Fruit fly (Drosophila melanogaster) whole organism, embryonic: Measurements from ENCODE around the gene Prp16.

Experiments used
- Aef1 ChIP-seq: fragments of 200-800 bp; sonication (Bioruptor generic); IDR thresholded peaks from 3 replicates; pipeline ENCODE4 v1.3.6; 2022; ENCODE audit warnings: missing biosample characterization, missing genetic modification characterization
- Atf6 ChIP-seq: fragments of 200-800 bp; sonication (Bioruptor generic); IDR thresholded peaks from 2 replicates; pipeline ENCODE4 v1.3.6; 2022; ENCODE audit warnings: missing biosample characterization, missing genetic modification characterization
- CG1233 ChIP-seq: fragments of 200-800 bp; sonication (Bioruptor generic); optimal IDR thresholded peaks from 4 replicates; lab custom pipeline; 2018; ENCODE audit warnings: missing biosample characterization, mild to moderate bottlenecking, missing genetic modification characterization
- CG13775 ChIP-seq: fragments of 200-800 bp; sonication (Bioruptor generic); optimal IDR thresholded peaks from 3 replicates; lab custom pipeline; 2017; ENCODE audit warnings: missing biosample characterization, mild to moderate bottlenecking, missing genetic modification characterization
- CG14050 ChIP-seq: fragments of 200-800 bp; sonication (Bioruptor generic); IDR thresholded peaks from 3 replicates; pipeline ENCODE4 v1.3.6; 2022; ENCODE audit warnings: missing biosample characterization, missing genetic modification characterization
- CG15269 ChIP-seq: fragments of 200-800 bp; sonication (Bioruptor generic); optimal IDR thresholded peaks from 2 replicates; lab custom pipeline; 2018; ENCODE audit warnings: missing biosample characterization, mild to moderate bottlenecking, missing genetic modification characterization, moderate library complexity
- CG1529 ChIP-seq: fragments of 200-800 bp; sonication (Bioruptor generic); optimal IDR thresholded peaks from 3 replicates; lab custom pipeline; 2018; ENCODE audit warnings: missing biosample characterization, missing genetic modification characterization
- CG17568 ChIP-seq: fragments of 200-800 bp; sonication (Bioruptor generic); optimal IDR thresholded peaks from 2 replicates; lab custom pipeline; 2018; ENCODE audit warnings: missing biosample characterization, mild to moderate bottlenecking, missing genetic modification characterization, moderate library complexity
- CG18011 ChIP-seq: fragments of 200-800 bp; sonication (Bioruptor generic); optimal IDR thresholded peaks from 2 replicates; lab custom pipeline; 2017; ENCODE audit warnings: missing biosample characterization, missing genetic modification characterization, mild to moderate bottlenecking, moderate library complexity, missing genotype
- CG2678 ChIP-seq: fragments of 200-800 bp; sonication (Bioruptor generic); optimal IDR thresholded peaks from 3 replicates; lab custom pipeline; 2019; ENCODE audit warnings: missing biosample characterization, mild to moderate bottlenecking, missing genetic modification characterization, moderate library complexity
- CG31224 ChIP-seq: fragments of 200-800 bp; sonication (Bioruptor generic); IDR thresholded peaks from 2 replicates; pipeline ENCODE4 v1.3.6; 2022; ENCODE audit warnings: missing biosample characterization, missing genetic modification characterization
- CG33213 ChIP-seq: fragments of 200-800 bp; sonication (Bioruptor generic); optimal IDR thresholded peaks from 3 replicates; lab custom pipeline; 2016; ENCODE audit warnings: missing biosample characterization, missing genetic modification characterization
- CG3995 ChIP-seq: fragments of 200-800 bp; sonication (Bioruptor generic); optimal IDR thresholded peaks from 3 replicates; lab custom pipeline; 2016; ENCODE audit warnings: missing biosample characterization, missing genetic modification characterization
- CG43689 ChIP-seq: fragments of 200-800 bp; sonication (Bioruptor generic); IDR thresholded peaks from 2 replicates; pipeline ENCODE4 v1.3.6; 2022; ENCODE audit warnings: missing biosample characterization, missing genetic modification characterization
- CG4820 ChIP-seq: fragments of 200-800 bp; sonication (Bioruptor generic); optimal IDR thresholded peaks from 3 replicates; lab custom pipeline; 2016; ENCODE audit warnings: missing biosample characterization, missing genetic modification characterization
- CG6765 ChIP-seq: fragments of 200-800 bp; sonication (Bioruptor generic); optimal IDR thresholded peaks from 3 replicates; lab custom pipeline; 2017; ENCODE audit warnings: missing biosample characterization, mild to moderate bottlenecking, missing genetic modification characterization
- CG6791 ChIP-seq: fragments of 200-800 bp; sonication (Bioruptor generic); IDR thresholded peaks from 3 replicates; pipeline ENCODE4 v1.3.6; 2022; ENCODE audit warnings: missing biosample characterization, missing genetic modification characterization; ENCODE audit not compliant: partially characterized antibody
- CG7556 ChIP-seq: fragments of 200-800 bp; sonication (Bioruptor generic); optimal IDR thresholded peaks from 2 replicates; lab custom pipeline; 2017; ENCODE audit warnings: missing biosample characterization, mild to moderate bottlenecking, missing genetic modification characterization
- CG9727 ChIP-seq: fragments of 200-800 bp; sonication (Bioruptor generic); optimal IDR thresholded peaks from 3 replicates; lab custom pipeline; 2017; ENCODE audit warnings: missing biosample characterization, mild to moderate bottlenecking, missing genetic modification characterization
- CG9932 ChIP-seq: fragments of 200-800 bp; sonication (Bioruptor generic); IDR thresholded peaks from 2 replicates; pipeline ENCODE4 v1.3.6; 2022; ENCODE audit warnings: missing biosample characterization, missing genetic modification characterization
- Dfd ChIP-seq, 2 experiments: fragments of >200 bp; optimal IDR thresholded peaks; 2 replicates each; lab custom pipeline; 2017; ENCODE audit warnings: missing biosample characterization in 2 of 2, missing genetic modification characterization in 2 of 2
- Hmr ChIP-seq: fragments of 200-800 bp; sonication (Bioruptor generic); optimal IDR thresholded peaks from 3 replicates; lab custom pipeline; 2017; ENCODE audit warnings: mild to moderate bottlenecking, missing biosample characterization, missing genetic modification reagents, missing genetic modification characterization
- MESR4 ChIP-seq: fragments of 200-800 bp; sonication (Bioruptor generic); optimal IDR thresholded peaks from 2 replicates; lab custom pipeline; 2018; ENCODE audit warnings: missing biosample characterization, mild to moderate bottlenecking, missing genetic modification characterization, moderate library complexity
- MTF-1 ChIP-seq: fragments of 200-800 bp; sonication (Bioruptor generic); optimal IDR thresholded peaks from 2 replicates; lab custom pipeline; 2018; ENCODE audit warnings: missing biosample characterization, mild to moderate bottlenecking, missing genetic modification characterization, borderline replicate concordance
- Myb ChIP-seq: fragments of 200-800 bp; sonication (Bioruptor generic); optimal IDR thresholded peaks from 2 replicates; lab custom pipeline; 2016; ENCODE audit warnings: missing biosample characterization, missing genetic modification characterization
- Oli ChIP-seq: fragments of 200-800 bp; sonication (Bioruptor generic); optimal IDR thresholded peaks from 2 replicates; lab custom pipeline; 2018; ENCODE audit warnings: missing biosample characterization, mild to moderate bottlenecking, missing genetic modification characterization, moderate library complexity
- Pdp1 ChIP-seq, 2 experiments: fragments of 200-800 bp; sonication (Bioruptor generic); optimal IDR thresholded peaks; 3 replicates each; lab custom pipeline; 2016; ENCODE audit warnings: missing biosample characterization in 2 of 2, missing genetic modification characterization in 2 of 2, mild to moderate bottlenecking in 1 of 2, moderate library complexity in 1 of 2
- Sin3A ChIP-seq: fragments of >200 bp; optimal IDR thresholded peaks from 2 replicates; lab custom pipeline; 2018
- Usf ChIP-seq: fragments of 200-800 bp; sonication (Bioruptor generic); optimal IDR thresholded peaks from 2 replicates; lab custom pipeline; 2017; ENCODE audit warnings: missing genotype, missing biosample characterization, missing genetic modification characterization
- Xrp1 ChIP-seq: fragments of 200-800 bp; sonication (Bioruptor generic); IDR thresholded peaks from 2 replicates; pipeline ENCODE4 v1.3.6; 2022; ENCODE audit warnings: missing biosample characterization, missing genetic modification characterization
- ac ChIP-seq: fragments of 200-800 bp; sonication (Bioruptor generic); optimal IDR thresholded peaks from 3 replicates; lab custom pipeline; 2017; ENCODE audit warnings: missing biosample characterization, mild to moderate bottlenecking, missing genetic modification characterization
- bsh ChIP-seq, 2 experiments: fragments of 200-800 bp; sonication (Bioruptor generic); optimal IDR thresholded peaks; 2 replicates each; lab custom pipeline; 2017 to 2018; ENCODE audit warnings: mild to moderate bottlenecking in 2 of 2, missing biosample characterization in 2 of 2, missing genetic modification characterization in 2 of 2, moderate library complexity in 1 of 2
- cad ChIP-seq: fragments of >200 bp; optimal IDR thresholded peaks from 2 replicates; lab custom pipeline; 2017; ENCODE audit warnings: missing biosample characterization, missing genetic modification characterization
- chn ChIP-seq: fragments of 200-800 bp; sonication (Bioruptor generic); optimal IDR thresholded peaks from 2 replicates; lab custom pipeline; 2016; ENCODE audit warnings: missing biosample characterization, missing genetic modification characterization
- da ChIP-seq: fragments of 200-800 bp; sonication (Bioruptor generic); optimal IDR thresholded peaks from 2 replicates; lab custom pipeline; 2016; ENCODE audit warnings: missing biosample characterization, missing genetic modification characterization
- en ChIP-seq: fragments of 200-800 bp; sonication (Bioruptor generic); optimal IDR thresholded peaks from 2 replicates; lab custom pipeline; 2016; ENCODE audit warnings: missing biosample characterization, missing genetic modification characterization
- fd102C ChIP-seq: fragments of 200-800 bp; sonication (Bioruptor generic); optimal IDR thresholded peaks from 2 replicates; lab custom pipeline; 2018; ENCODE audit warnings: missing biosample characterization, mild to moderate bottlenecking, missing genetic modification characterization, moderate library complexity
- jing ChIP-seq: fragments of 200-800 bp; sonication (Bioruptor generic); optimal IDR thresholded peaks from 2 replicates; lab custom pipeline; 2018; ENCODE audit warnings: missing biosample characterization, mild to moderate bottlenecking, missing genetic modification characterization
- kah ChIP-seq: fragments of 200-800 bp; sonication (Bioruptor generic); optimal IDR thresholded peaks from 2 replicates; lab custom pipeline; 2018; ENCODE audit warnings: missing biosample characterization, mild to moderate bottlenecking, missing genetic modification characterization
- lilli ChIP-seq: fragments of 200-800 bp; sonication (Bioruptor generic); optimal IDR thresholded peaks from 3 replicates; lab custom pipeline; 2016; ENCODE audit warnings: missing biosample characterization, missing genetic modification characterization
- pnt ChIP-seq: fragments of 200-800 bp; sonication (Bioruptor generic); optimal IDR thresholded peaks from 3 replicates; lab custom pipeline; 2016; ENCODE audit warnings: missing biosample characterization, missing genetic modification characterization
- shn ChIP-seq: fragments of 200-800 bp; sonication (Bioruptor generic); optimal IDR thresholded peaks from 3 replicates; lab custom pipeline; 2016; ENCODE audit warnings: missing biosample characterization, missing genetic modification characterization
- sna ChIP-seq: fragments of 200-800 bp; sonication (Bioruptor generic); IDR thresholded peaks from 2 replicates; pipeline ENCODE4 v1.3.6; 2022; ENCODE audit warnings: missing biosample characterization, missing genetic modification characterization; ENCODE audit not compliant: partially characterized antibody
- sob ChIP-seq: fragments of 200-800 bp; sonication (Bioruptor generic); IDR thresholded peaks from 2 replicates; pipeline ENCODE4 v1.3.6; 2022; ENCODE audit warnings: missing biosample characterization, missing genetic modification characterization
- sr ChIP-seq: fragments of 200-800 bp; sonication (Bioruptor generic); IDR thresholded peaks from 3 replicates; pipeline ENCODE4 v1.3.6; 2022; ENCODE audit warnings: missing biosample characterization, missing genetic modification characterization
- tgo ChIP-seq: fragments of 200-800 bp; sonication (Bioruptor generic); IDR thresholded peaks from 3 replicates; pipeline ENCODE4 v1.3.6; 2022; ENCODE audit warnings: missing biosample characterization, missing genetic modification characterization
- tup ChIP-seq: fragments of 200-800 bp; sonication (Bioruptor generic); optimal IDR thresholded peaks from 2 replicates; lab custom pipeline; 2016; ENCODE audit warnings: missing biosample characterization, mild to moderate bottlenecking, missing genetic modification characterization, moderate library complexity
- usp ChIP-seq: fragments of >200 bp; optimal IDR thresholded peaks from 2 replicates; lab custom pipeline; 2017; ENCODE audit warnings: missing biosample characterization, missing genetic modification characterization
- zen ChIP-seq: fragments of 200-800 bp; sonication (Bioruptor generic); optimal IDR thresholded peaks from 3 replicates; lab custom pipeline; 2018; ENCODE audit warnings: missing biosample characterization, mild to moderate bottlenecking, missing genetic modification characterization, moderate library complexity
- zf30C ChIP-seq: fragments of 200-800 bp; sonication (Bioruptor generic); optimal IDR thresholded peaks from 3 replicates; lab custom pipeline; 2018; ENCODE audit warnings: missing biosample characterization, mild to moderate bottlenecking, missing genetic modification characterization

The Prp16 gene

DNA sequence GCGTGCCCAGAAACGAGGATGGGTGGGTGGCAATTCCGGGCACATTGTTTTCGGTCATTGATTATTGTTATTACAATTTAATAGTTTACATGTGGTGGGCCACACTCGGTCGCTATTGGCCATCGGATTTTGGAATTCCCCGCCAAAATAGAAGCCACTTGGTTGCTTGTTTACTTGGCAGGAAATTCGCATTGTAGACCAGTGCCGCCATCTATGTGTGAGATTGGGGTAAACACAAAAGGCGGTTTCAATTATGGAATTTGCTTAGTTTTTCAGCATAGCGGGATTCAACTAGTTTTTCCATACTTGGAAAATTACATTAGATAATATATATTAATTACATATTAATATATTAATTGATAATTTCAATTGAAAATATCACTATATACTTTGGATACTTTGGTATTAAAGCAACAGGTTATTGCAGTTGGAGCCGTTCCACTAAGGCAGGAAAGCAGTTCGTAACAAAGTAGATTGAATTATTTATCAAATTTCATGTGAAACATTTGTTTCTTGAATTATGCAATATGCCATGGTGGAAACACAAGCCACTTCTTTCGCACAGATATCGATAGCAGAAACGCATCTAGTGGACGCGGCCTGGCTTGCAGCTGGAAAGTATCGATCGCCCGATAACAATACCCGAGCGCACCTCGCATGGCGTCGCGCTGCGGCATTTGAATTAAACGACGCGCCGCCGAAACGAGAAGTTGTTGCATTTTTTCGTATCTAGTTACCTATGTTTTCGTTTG, 46.0 kb downstream of the Prp16 start, which contains the start of gene mud (continued):
- TF ChIP-seq CG15269 (tag; lab: Kevin White, UChicago) (no peak), CG1529 (GFP tag; lab: Kevin White, UChicago) (no peak), sob (GFP tag; lab: Robert Waterston, UW) (peak; percentile 8; the same call in 1 of the 2 replicates), CG3995 (no peak), CG1233 (no peak), Pdp1 (GFP tag; optimal IDR thresholded peaks at IDR 0.05; lab: Kevin White, UChicago) (peak in 1 of 2 experiments; percentile 98), jing (GFP tag; lab: Kevin White, UChicago) (no peak), CG4820 (GFP tag; lab: Kevin White, UChicago) (no peak), Atf6 (GFP tag; lab: Robert Waterston, UW) (no peak), kah (no peak), sr (GFP tag; lab: Robert Waterston, UW) (no peak), CG43689 (GFP tag; lab: Robert Waterston, UW) (no peak), da (GFP tag; lab: Kevin White, UChicago) (no peak), Myb (GFP tag; lab: Kevin White, UChicago) (peak; percentile 56), MTF-1 (GFP tag; lab: Kevin White, UChicago) (no peak), cad (GFP tag; lab: Kevin White, UChicago) (no peak), shn (GFP tag; lab: Kevin White, UChicago) (no peak), lilli (GFP tag; lab: Kevin White, UChicago) (no peak), zf30C (GFP tag; lab: Kevin White, UChicago) (no peak), Aef1 (GFP tag; lab: Robert Waterston, UW) (peak; percentile 28; the same call in 1 of the 3 replicates), Sin3A (lab: Kevin White, UChicago) (peak; percentile 42), pnt (no peak), CG31224 (GFP tag; lab: Robert Waterston, UW) (no peak), CG33213 (no peak), CG18011 (no peak), Oli (tag; lab: Kevin White, UChicago) (peak; percentile 14), CG13775 (GFP tag; lab: Kevin White, UChicago) (peak; percentile 61), CG9932 (peak; percentile 43; the same call in 1 of the 2 replicates), CG17568 (GFP tag; lab: Kevin White, UChicago) (no peak), CG2678 (tag; lab: Kevin White, UChicago) (no peak), bsh (GFP tag; optimal IDR thresholded peaks at IDR 0.05; lab: Kevin White, UChicago) (peak in 1 of 2 experiments; percentile 50), en (GFP tag; lab: Kevin White, UChicago) (no peak), sna (peak; percentile 52; the same call in 1 of the 2 replicates), Xrp1 (GFP tag; lab: Robert Waterston, UW) (peak; percentile 44; the same call in 1 of the 2 replicates), CG14050 (no peak), Hmr (GFP tag; lab: Kevin White, UChicago) (no peak), Usf (GFP tag; lab: Kevin White, UChicago) (no peak), chn (GFP tag; lab: Kevin White, UChicago) (no peak), zen (peak; percentile 19), CG6765 (GFP tag; lab: Kevin White, UChicago) (no peak), fd102C (no peak), CG9727 (GFP tag; lab: Kevin White, UChicago) (peak; percentile 37), CG7556 (GFP tag; lab: Kevin White, UChicago) (no peak), CG6791 (GFP tag; lab: Robert Waterston, UW) (peak; percentile 78), Dfd (GFP tag; optimal IDR thresholded peaks at IDR 0.05; lab: Kevin White, UChicago) (no peak), tgo (no peak; the same call in 2 of the 3 replicates), tup (no peak), MESR4 (GFP tag; lab: Kevin White, UChicago) (no peak), ac (no peak), usp (no peak)
